Fruit fly (Drosophila melanogaster) whole organism, prepupa: ENCODE results near the gene CG31793.

Experiments used
- Blimp-1 ChIP-seq: fragments of 200-800 bp; sonication (Bioruptor generic); optimal IDR thresholded peaks from 3 replicates; lab custom pipeline; 2017; ENCODE audit warnings: missing biosample characterization, missing genetic modification characterization, mild to moderate bottlenecking, moderate library complexity, missing genetic modification reagents
- CG10669 ChIP-seq: fragments of 200-800 bp; sonication (Bioruptor generic); optimal IDR thresholded peaks from 3 replicates; lab custom pipeline; 2018; ENCODE audit warnings: missing biosample characterization, mild to moderate bottlenecking, missing genetic modification characterization, moderate library complexity
- CG11762 ChIP-seq: fragments of 200-800 bp; sonication (Bioruptor generic); optimal IDR thresholded peaks from 3 replicates; lab custom pipeline; 2016; ENCODE audit warnings: missing biosample characterization, missing genetic modification characterization; ENCODE audit not compliant: insufficient read depth
- CG11902 ChIP-seq: fragments of 200-800 bp; sonication (Bioruptor generic); optimal IDR thresholded peaks from 3 replicates; lab custom pipeline; 2016; ENCODE audit warnings: missing biosample characterization, missing genetic modification characterization
- CG15336 ChIP-seq: fragments of 200-800 bp; sonication (Bioruptor generic); IDR thresholded peaks from 2 replicates; pipeline ENCODE4 v1.3.6; 2022; ENCODE audit warnings: missing biosample characterization, missing genetic modification characterization
- CG1621 ChIP-seq: fragments of 200-800 bp; sonication (Bioruptor generic); optimal IDR thresholded peaks from 3 replicates; lab custom pipeline; 2018; ENCODE audit warnings: missing biosample characterization, mild to moderate bottlenecking, missing genetic modification characterization
- CG16779 ChIP-seq: fragments of 200-800 bp; sonication (Bioruptor generic); optimal IDR thresholded peaks from 3 replicates; lab custom pipeline; 2017; ENCODE audit warnings: missing biosample characterization, mild to moderate bottlenecking, missing genetic modification characterization
- CG3032 ChIP-seq: fragments of 200-800 bp; optimal IDR thresholded peaks from 2 replicates; lab custom pipeline; 2019; ENCODE audit warnings: missing biosample characterization, mild to moderate bottlenecking, missing genetic modification characterization, moderate library complexity
- CG31627 ChIP-seq: fragments of 200-800 bp; sonication (Bioruptor generic); optimal IDR thresholded peaks from 3 replicates; lab custom pipeline; 2016; ENCODE audit warnings: missing biosample characterization, missing genetic modification characterization
- CG32006 ChIP-seq: fragments of 200-800 bp; sonication (Bioruptor generic); optimal IDR thresholded peaks from 3 replicates; lab custom pipeline; 2017; ENCODE audit warnings: missing biosample characterization, mild to moderate bottlenecking, missing genetic modification characterization
- CG34406 ChIP-seq: fragments of 200-800 bp; sonication (Bioruptor generic); optimal IDR thresholded peaks from 3 replicates; lab custom pipeline; 2016; ENCODE audit warnings: missing biosample characterization, missing genetic modification characterization
- CG3919 ChIP-seq: fragments of 200-800 bp; sonication (Bioruptor generic); optimal IDR thresholded peaks from 3 replicates; lab custom pipeline; 2016; ENCODE audit warnings: missing biosample characterization, missing genetic modification characterization
- CG4318 ChIP-seq: fragments of 200-800 bp; sonication (Bioruptor generic); optimal IDR thresholded peaks from 3 replicates; lab custom pipeline; 2017; ENCODE audit warnings: missing biosample characterization, mild to moderate bottlenecking, missing genetic modification characterization
- CG6163 ChIP-seq: fragments of 200-800 bp; sonication (Bioruptor generic); IDR thresholded peaks from 3 replicates; pipeline ENCODE4 v1.3.6; 2022; ENCODE audit warnings: missing biosample characterization, missing genetic modification characterization
- CG6276 ChIP-seq: fragments of 200-800 bp; sonication (Bioruptor generic); optimal IDR thresholded peaks from 2 replicates; lab custom pipeline; 2017; ENCODE audit warnings: missing biosample characterization, mild to moderate bottlenecking, missing genetic modification characterization
- CG6792 ChIP-seq: fragments of 200-800 bp; sonication (Bioruptor generic); optimal IDR thresholded peaks from 3 replicates; lab custom pipeline; 2016; ENCODE audit warnings: missing biosample characterization, missing genetic modification characterization
- CG6808 ChIP-seq: fragments of 200-800 bp; sonication (Bioruptor generic); optimal IDR thresholded peaks from 3 replicates; lab custom pipeline; 2017; ENCODE audit warnings: missing biosample characterization, missing genetic modification characterization, mild to moderate bottlenecking, moderate library complexity, missing genetic modification reagents
- CG6854 ChIP-seq: fragments of 200-800 bp; sonication (Bioruptor generic); optimal IDR thresholded peaks from 2 replicates; lab custom pipeline; 2017; ENCODE audit warnings: missing biosample characterization, mild to moderate bottlenecking, missing genetic modification characterization
- CG7368 ChIP-seq: fragments of 200-800 bp; sonication (Bioruptor generic); optimal IDR thresholded peaks from 3 replicates; lab custom pipeline; 2016; ENCODE audit warnings: missing biosample characterization, missing genetic modification characterization
- CG8119 ChIP-seq: fragments of 200-800 bp; sonication (Bioruptor generic); IDR thresholded peaks from 3 replicates; pipeline ENCODE4 v1.3.6; 2022; ENCODE audit warnings: missing biosample characterization, missing genetic modification characterization
- CG8319 ChIP-seq: fragments of 200-800 bp; sonication (Bioruptor generic); optimal IDR thresholded peaks from 3 replicates; lab custom pipeline; 2016; ENCODE audit warnings: missing biosample characterization, missing genetic modification characterization
- CG8632 ChIP-seq: fragments of 200-800 bp; sonication (Bioruptor generic); optimal IDR thresholded peaks from 3 replicates; lab custom pipeline; 2016; ENCODE audit warnings: missing biosample characterization, missing genetic modification characterization
- Eip75B ChIP-seq: fragments of 200-800 bp; sonication (Bioruptor generic); optimal IDR thresholded peaks from 3 replicates; lab custom pipeline; 2016; ENCODE audit warnings: missing biosample characterization, missing genetic modification characterization
- Eip78C ChIP-seq: fragments of 200-800 bp; sonication (Bioruptor generic); peaks from one replicate; lab custom pipeline; 2016; ENCODE audit warnings: missing biosample characterization, missing genetic modification characterization
- Eip93F ChIP-seq: fragments of 200-800 bp; sonication (Bioruptor generic); optimal IDR thresholded peaks from 2 replicates; lab custom pipeline; 2016; ENCODE audit warnings: missing biosample characterization, mild to moderate bottlenecking, missing genetic modification characterization
- Ets21C ChIP-seq: fragments of 200-800 bp; sonication (Bioruptor generic); optimal IDR thresholded peaks from 3 replicates; lab custom pipeline; 2016; ENCODE audit warnings: missing biosample characterization, missing genetic modification characterization
- Ets96B ChIP-seq: fragments of 200-800 bp; optimal IDR thresholded peaks from 2 replicates; lab custom pipeline; 2019; ENCODE audit warnings: missing biosample characterization, mild to moderate bottlenecking, missing genetic modification characterization, moderate library complexity
- Gug ChIP-seq: fragments of 200-800 bp; sonication (Bioruptor generic); IDR thresholded peaks from 2 replicates; pipeline ENCODE4 v1.3.6; 2022; ENCODE audit warnings: missing biosample characterization, missing genetic modification characterization
- Hr38 ChIP-seq: sonication (Bioruptor generic); optimal IDR thresholded peaks from 2 replicates; lab custom pipeline; 2016; ENCODE audit warnings: missing biosample characterization, missing genetic modification characterization
- Hr39 ChIP-seq: fragments of 200-800 bp; sonication (Bioruptor generic); optimal IDR thresholded peaks from 2 replicates; lab custom pipeline; 2016; ENCODE audit warnings: missing biosample characterization, missing genetic modification characterization
- Hr4 ChIP-seq: fragments of 200-800 bp; sonication (Bioruptor generic); optimal IDR thresholded peaks from 3 replicates; lab custom pipeline; 2016; ENCODE audit warnings: missing biosample characterization, missing genetic modification characterization
- Met ChIP-seq: fragments of 200-800 bp; sonication (Bioruptor generic); optimal IDR thresholded peaks from 3 replicates; lab custom pipeline; 2016; ENCODE audit warnings: missing biosample characterization, missing genetic modification characterization
- OdsH ChIP-seq: fragments of 200-800 bp; sonication (Bioruptor generic); optimal IDR thresholded peaks from 3 replicates; lab custom pipeline; 2016; ENCODE audit warnings: missing biosample characterization, missing genetic modification characterization
- Smox ChIP-seq: fragments of 200-800 bp; sonication (Bioruptor generic); optimal IDR thresholded peaks from 3 replicates; lab custom pipeline; 2016; ENCODE audit warnings: missing biosample characterization, missing genetic modification characterization
- Sox102F ChIP-seq: fragments of 200-800 bp; sonication (Bioruptor generic); optimal IDR thresholded peaks from 2 replicates; lab custom pipeline; 2016; ENCODE audit warnings: missing biosample characterization, mild to moderate bottlenecking, missing genetic modification characterization
- Sox14 ChIP-seq: fragments of 200-800 bp; sonication (Bioruptor generic); optimal IDR thresholded peaks from 3 replicates; lab custom pipeline; 2016; ENCODE audit warnings: missing biosample characterization, missing genetic modification characterization
- Sox15 ChIP-seq: fragments of 200-800 bp; sonication (Bioruptor generic); optimal IDR thresholded peaks from 3 replicates; lab custom pipeline; 2016; ENCODE audit warnings: missing biosample characterization, missing genetic modification characterization
- achi ChIP-seq: fragments of 200-800 bp; sonication (Bioruptor generic); optimal IDR thresholded peaks from 3 replicates; lab custom pipeline; 2016; ENCODE audit warnings: missing biosample characterization, missing genetic modification characterization
- acj6 ChIP-seq: fragments of 200-800 bp; sonication (Bioruptor generic); optimal IDR thresholded peaks from 3 replicates; lab custom pipeline; 2016; ENCODE audit warnings: missing biosample characterization, missing genetic modification characterization
- cyc ChIP-seq: fragments of 200-800 bp; sonication (Bioruptor generic); optimal IDR thresholded peaks from 3 replicates; lab custom pipeline; 2016; ENCODE audit warnings: missing biosample characterization, missing genetic modification characterization
- dac ChIP-seq: fragments of 200-800 bp; sonication (Bioruptor generic); optimal IDR thresholded peaks from 2 replicates; lab custom pipeline; 2017; ENCODE audit warnings: missing biosample characterization, mild to moderate bottlenecking, missing genetic modification characterization
- dsx ChIP-seq: fragments of 200-800 bp; optimal IDR thresholded peaks from 3 replicates; lab custom pipeline; 2019; ENCODE audit warnings: missing biosample characterization, mild to moderate bottlenecking, missing genetic modification characterization, moderate library complexity; ENCODE audit not compliant: poor library complexity, severe bottlenecking
- eg ChIP-seq: fragments of 200-800 bp; sonication (Bioruptor generic); IDR thresholded peaks from 3 replicates; pipeline ENCODE4 v1.3.6; 2022; ENCODE audit warnings: missing biosample characterization, missing genetic modification characterization
- esn ChIP-seq: fragments of 200-800 bp; sonication (Bioruptor generic); optimal IDR thresholded peaks from 2 replicates; lab custom pipeline; 2016; ENCODE audit warnings: missing biosample characterization, mild to moderate bottlenecking, missing genetic modification characterization, moderate library complexity
- fd59A ChIP-seq: fragments of 200-800 bp; sonication (Bioruptor generic); optimal IDR thresholded peaks from 2 replicates; lab custom pipeline; 2017; ENCODE audit warnings: missing biosample characterization, mild to moderate bottlenecking, missing genetic modification characterization, missing genetic modification reagents
- fkh ChIP-seq: fragments of 200-800 bp; sonication (Bioruptor generic); optimal IDR thresholded peaks from 3 replicates; lab custom pipeline; 2017; ENCODE audit warnings: missing biosample characterization, mild to moderate bottlenecking, missing genetic modification characterization, moderate library complexity
- lz ChIP-seq: fragments of 200-800 bp; sonication (Bioruptor generic); optimal IDR thresholded peaks from 3 replicates; lab custom pipeline; 2016; ENCODE audit warnings: missing biosample characterization, missing genetic modification characterization
- net ChIP-seq: fragments of 200-800 bp; sonication (Bioruptor generic); optimal IDR thresholded peaks from 3 replicates; lab custom pipeline; 2016; ENCODE audit warnings: missing biosample characterization, missing genetic modification characterization
- pdm3 ChIP-seq: fragments of 200-800 bp; sonication (Bioruptor generic); optimal IDR thresholded peaks from 3 replicates; lab custom pipeline; 2016; ENCODE audit warnings: missing biosample characterization, missing genetic modification characterization
- spab ChIP-seq: fragments of 200-800 bp; sonication (Bioruptor generic); optimal IDR thresholded peaks from 2 replicates; lab custom pipeline; 2017; ENCODE audit warnings: missing biosample characterization, mild to moderate bottlenecking, missing genetic modification characterization, missing genetic modification reagents
- svp ChIP-seq: fragments of 200-800 bp; sonication (Bioruptor generic); peaks from one replicate; lab custom pipeline; 2016; ENCODE audit warnings: missing biosample characterization, missing genetic modification characterization
- topi ChIP-seq: fragments of 200-800 bp; sonication (Bioruptor generic); optimal IDR thresholded peaks from 3 replicates; lab custom pipeline; 2016; ENCODE audit warnings: missing biosample characterization, missing genetic modification characterization
- vri ChIP-seq: fragments of 200-800 bp; sonication (Bioruptor generic); optimal IDR thresholded peaks from 3 replicates; lab custom pipeline; 2016; ENCODE audit warnings: missing biosample characterization, mild to moderate bottlenecking, missing genetic modification characterization

The CG31793 gene

dm6 chr2L:19002959-19003371 is at the start of gene CG31793:
TSS of gene CG31793 (plus strand) at chr2L:19003367.
- TF ChIP-seq CG16779 (tag; lab: Kevin White, UChicago): peak; percentile 22
- no peak for TF ChIP-seq Ets21C (GFP tag; lab: Kevin White, UChicago)
- peak; percentile 44 for TF ChIP-seq CG11762
- no peak for TF ChIP-seq CG6854 (GFP tag; lab: Kevin White, UChicago)
- TF ChIP-seq Sox14: no peak
- no peak for TF ChIP-seq cyc (GFP tag; lab: Kevin White, UChicago)
- no peak for TF ChIP-seq pdm3 (GFP tag; lab: Kevin White, UChicago)
- peak; percentile 61 for TF ChIP-seq OdsH (GFP tag; lab: Kevin White, UChicago)
- peak; percentile 68 for TF ChIP-seq achi
- peak; percentile 80 for TF ChIP-seq CG8119 (GFP tag; lab: Robert Waterston, UW)
- no peak for TF ChIP-seq Smox (GFP tag; lab: Kevin White, UChicago)
- no peak for TF ChIP-seq CG7368
- TF ChIP-seq Sox102F (GFP tag; lab: Kevin White, UChicago): no peak
- no peak for TF ChIP-seq fd59A
- TF ChIP-seq CG4318: no peak
- no peak for TF ChIP-seq dac (GFP tag; lab: Kevin White, UChicago)
- TF ChIP-seq eg (GFP tag; lab: Robert Waterston, UW): peak; percentile 79
- no peak for TF ChIP-seq Hr38
- peak; percentile 76 for TF ChIP-seq CG6276 (GFP tag; lab: Kevin White, UChicago)
- TF ChIP-seq CG1621 (tag; lab: Kevin White, UChicago): no peak
- peak; percentile 88 for TF ChIP-seq Eip78C (GFP tag; lab: Kevin White, UChicago)
- peak; percentile 63 for TF ChIP-seq dsx
- TF ChIP-seq Gug (GFP tag; lab: Robert Waterston, UW): peak; percentile 52; the same call in 1 of the 2 replicates
- peak; percentile 34 for TF ChIP-seq topi (GFP tag; lab: Kevin White, UChicago)
- TF ChIP-seq vri (GFP tag; lab: Kevin White, UChicago): peak; percentile 58
- TF ChIP-seq CG11902: no peak
- peak; percentile 60 for TF ChIP-seq Ets96B (tag; lab: Kevin White, UChicago)
- TF ChIP-seq acj6: peak; percentile 43
- no peak for TF ChIP-seq svp (GFP tag; lab: Kevin White, UChicago)
- TF ChIP-seq Eip93F (GFP tag; lab: Kevin White, UChicago): no peak
- TF ChIP-seq CG32006: peak; percentile 53
- no peak for TF ChIP-seq Blimp-1 (GFP tag; lab: Kevin White, UChicago)
- TF ChIP-seq CG6808 (GFP tag; lab: Kevin White, UChicago): peak; percentile 40
- TF ChIP-seq CG8632: peak; percentile 42
- peak; percentile 45 for TF ChIP-seq Met
- TF ChIP-seq fkh (GFP tag; lab: Kevin White, UChicago): peak; percentile 76
- TF ChIP-seq esn: peak; percentile 57
- peak; percentile 63 for TF ChIP-seq CG3919 (GFP tag; lab: Kevin White, UChicago)
- TF ChIP-seq Hr39 (GFP tag; lab: Kevin White, UChicago): no peak
- TF ChIP-seq spab: peak; percentile 24
- TF ChIP-seq CG31627 (GFP tag; lab: Kevin White, UChicago): no peak
- TF ChIP-seq CG10669 (GFP tag; lab: Kevin White, UChicago): peak; percentile 35
- TF ChIP-seq net: peak; percentile 63
- TF ChIP-seq Sox15 (GFP tag; lab: Kevin White, UChicago): no peak
- peak; percentile 82 for TF ChIP-seq CG15336 (GFP tag; lab: Robert Waterston, UW)
- peak; percentile 26 for TF ChIP-seq lz (GFP tag; lab: Kevin White, UChicago)
- no peak; the same call in 1 of the 3 replicates for TF ChIP-seq CG6163 (GFP tag; lab: Robert Waterston, UW)
- no peak for TF ChIP-seq CG8319 (GFP tag; lab: Kevin White, UChicago)
- TF ChIP-seq CG3032: peak; percentile 54
- TF ChIP-seq CG6792 (GFP tag; lab: Kevin White, UChicago): peak; percentile 42
- TF ChIP-seq Hr4 (GFP tag; lab: Kevin White, UChicago): peak; percentile 36
- no peak for TF ChIP-seq Eip75B (GFP tag; lab: Kevin White, UChicago)
- TF ChIP-seq CG34406: peak; percentile 57
